Fruit fly (Drosophila melanogaster) whole organism, embryonic: Measurements from ENCODE around the gene CG16710.

ENCODE experiments used
- Atf3 ChIP-seq: fragments of 200-800 bp; sonication (Bioruptor generic); optimal IDR thresholded peaks from 3 replicates; lab custom pipeline; 2016; ENCODE audit warnings: missing biosample characterization, missing genetic modification characterization
- BEAF-32 ChIP-seq: fragments of 200-800 bp; sonication (Bioruptor generic); optimal IDR thresholded peaks from 3 replicates; lab custom pipeline; 2017; ENCODE audit warnings: missing biosample characterization, missing genetic modification characterization, mild to moderate bottlenecking, moderate library complexity, missing genetic modification reagents
- CG10431 ChIP-seq: fragments of 200-800 bp; sonication (Bioruptor generic); optimal IDR thresholded peaks from 3 replicates; lab custom pipeline; 2018; ENCODE audit warnings: missing biosample characterization, mild to moderate bottlenecking, missing genetic modification characterization
- CG11085 ChIP-seq: fragments of 200-800 bp; sonication (Bioruptor generic); IDR thresholded peaks from 2 replicates; pipeline ENCODE4 v1.3.6; 2022; ENCODE audit warnings: missing biosample characterization, missing genetic modification characterization
- CG11093 ChIP-seq: fragments of 200-800 bp; sonication (Bioruptor generic); IDR thresholded peaks from 3 replicates; pipeline ENCODE4 v1.3.6; 2022; ENCODE audit warnings: missing biosample characterization, missing genetic modification characterization
- CG12236 ChIP-seq: fragments of 200-800 bp; sonication (Bioruptor generic); optimal IDR thresholded peaks from 2 replicates; lab custom pipeline; 2016; ENCODE audit warnings: missing biosample characterization, missing genetic modification characterization
- CG12659 ChIP-seq: fragments of 200-800 bp; sonication (Bioruptor generic); optimal IDR thresholded peaks from 3 replicates; lab custom pipeline; 2017; ENCODE audit warnings: mild to moderate bottlenecking, missing biosample characterization, missing genetic modification reagents, missing genetic modification characterization
- CG14965 ChIP-seq: fragments of 200-800 bp; sonication (Bioruptor generic); optimal IDR thresholded peaks from 2 replicates; lab custom pipeline; 2016; ENCODE audit warnings: missing biosample characterization, missing genetic modification characterization, borderline replicate concordance
- CG1602 ChIP-seq: fragments of 200-800 bp; sonication (Bioruptor generic); optimal IDR thresholded peaks from 3 replicates; lab custom pipeline; 2016; ENCODE audit warnings: missing biosample characterization, missing genetic modification characterization
- CG1603 ChIP-seq: fragments of 200-800 bp; sonication (Bioruptor generic); optimal IDR thresholded peaks from 2 replicates; lab custom pipeline; 2019; ENCODE audit warnings: missing biosample characterization, mild to moderate bottlenecking, missing genetic modification characterization, moderate library complexity
- CG17802 ChIP-seq: fragments of 200-800 bp; sonication (Bioruptor generic); optimal IDR thresholded peaks from 2 replicates; lab custom pipeline; 2018; ENCODE audit warnings: missing biosample characterization, mild to moderate bottlenecking, missing genetic modification characterization, moderate library complexity
- CG18262 ChIP-seq: fragments of 200-800 bp; optimal IDR thresholded peaks from 3 replicates; lab custom pipeline; 2019; ENCODE audit warnings: missing biosample characterization, mild to moderate bottlenecking, missing genetic modification characterization, moderate library complexity
- CG2120 ChIP-seq: fragments of 200-800 bp; sonication (Bioruptor generic); optimal IDR thresholded peaks from 3 replicates; lab custom pipeline; 2016; ENCODE audit warnings: missing biosample characterization, missing genetic modification characterization
- CG3065 ChIP-seq: fragments of 200-800 bp; sonication (Bioruptor generic); optimal IDR thresholded peaks from 2 replicates; lab custom pipeline; 2016; ENCODE audit warnings: missing biosample characterization, missing genetic modification characterization
- CG4617 ChIP-seq: fragments of 200-800 bp; sonication (Bioruptor generic); optimal IDR thresholded peaks from 3 replicates; lab custom pipeline; 2016; ENCODE audit warnings: missing biosample characterization, missing genetic modification characterization, borderline replicate concordance
- CG6254 ChIP-seq: fragments of 200-800 bp; sonication (Bioruptor generic); optimal IDR thresholded peaks from 3 replicates; lab custom pipeline; 2017; ENCODE audit warnings: mild to moderate bottlenecking, missing biosample characterization, missing genetic modification reagents, missing genetic modification characterization
- CG6791 ChIP-seq: fragments of 200-800 bp; sonication (Bioruptor generic); IDR thresholded peaks from 3 replicates; pipeline ENCODE4 v1.3.6; 2022; ENCODE audit warnings: missing biosample characterization, missing genetic modification characterization; ENCODE audit not compliant: partially characterized antibody
- CG7786 ChIP-seq: fragments of 200-800 bp; sonication (Bioruptor generic); optimal IDR thresholded peaks from 2 replicates; lab custom pipeline; 2016; ENCODE audit warnings: missing biosample characterization, missing genetic modification characterization
- CG7928 ChIP-seq: fragments of 200-800 bp; sonication (Bioruptor generic); optimal IDR thresholded peaks from 2 replicates; lab custom pipeline; 2017; ENCODE audit warnings: missing biosample characterization, mild to moderate bottlenecking, missing genetic modification characterization
- CG7963 ChIP-seq: fragments of 200-800 bp; sonication (Bioruptor generic); IDR thresholded peaks from 3 replicates; pipeline ENCODE4 v1.3.6; 2022; ENCODE audit warnings: missing biosample characterization, missing genetic modification characterization; ENCODE audit not compliant: partially characterized antibody
- CG8089 ChIP-seq: fragments of 200-800 bp; sonication (Bioruptor generic); optimal IDR thresholded peaks from 3 replicates; lab custom pipeline; 2016; ENCODE audit warnings: missing biosample characterization, missing genetic modification characterization
- CG8388 ChIP-seq: fragments of 200-800 bp; sonication (Bioruptor generic); optimal IDR thresholded peaks from 2 replicates; lab custom pipeline; 2019; ENCODE audit warnings: missing biosample characterization, mild to moderate bottlenecking, missing genetic modification characterization, moderate library complexity
- D19B ChIP-seq: fragments of 200-800 bp; sonication (Bioruptor generic); optimal IDR thresholded peaks from 2 replicates; lab custom pipeline; 2017; ENCODE audit warnings: missing biosample characterization, mild to moderate bottlenecking, missing genetic modification characterization
- Dek ChIP-seq: fragments of 200-800 bp; sonication (Bioruptor generic); optimal IDR thresholded peaks from 3 replicates; lab custom pipeline; 2019; ENCODE audit warnings: missing biosample characterization, mild to moderate bottlenecking, missing genetic modification characterization, moderate library complexity
- Dref ChIP-seq: fragments of 200-800 bp; sonication (Bioruptor generic); IDR thresholded peaks from 2 replicates; pipeline ENCODE4 v1.3.6; 2022; ENCODE audit warnings: missing biosample characterization, missing genetic modification characterization
- Jarid2 ChIP-seq: fragments of 200-800 bp; sonication (Bioruptor generic); optimal IDR thresholded peaks from 3 replicates; lab custom pipeline; 2017; ENCODE audit warnings: mild to moderate bottlenecking, missing biosample characterization, missing genetic modification reagents, missing genetic modification characterization
- MESR4 ChIP-seq: fragments of 200-800 bp; sonication (Bioruptor generic); optimal IDR thresholded peaks from 2 replicates; lab custom pipeline; 2018; ENCODE audit warnings: missing biosample characterization, mild to moderate bottlenecking, missing genetic modification characterization, moderate library complexity
- Max ChIP-seq: fragments of 200-800 bp; sonication (Bioruptor generic); optimal IDR thresholded peaks from 2 replicates; lab custom pipeline; 2016; ENCODE audit warnings: missing biosample characterization, mild to moderate bottlenecking, missing genetic modification characterization
- Mes4 ChIP-seq: fragments of 200-800 bp; sonication (Bioruptor generic); optimal IDR thresholded peaks from 2 replicates; lab custom pipeline; 2016; ENCODE audit warnings: missing biosample characterization, missing genetic modification characterization
- NFAT ChIP-seq: fragments of 200-800 bp; sonication (Bioruptor generic); IDR thresholded peaks from 2 replicates; pipeline ENCODE4 v1.3.6; 2022; ENCODE audit warnings: missing biosample characterization, missing genetic modification characterization
- Nf-YC ChIP-seq: fragments of 200-800 bp; optimal IDR thresholded peaks from 3 replicates; lab custom pipeline; 2019; ENCODE audit warnings: missing biosample characterization, mild to moderate bottlenecking, missing genetic modification characterization, moderate library complexity
- Opbp ChIP-seq: fragments of 200-800 bp; sonication (Bioruptor generic); IDR thresholded peaks from 3 replicates; pipeline ENCODE4 v1.3.6; 2022; ENCODE audit warnings: missing biosample characterization, missing genetic modification characterization; ENCODE audit not compliant: partially characterized antibody
- Ptx1 ChIP-seq: fragments of 200-800 bp; sonication (Bioruptor generic); IDR thresholded peaks from 2 replicates; pipeline ENCODE4 v1.3.6; 2022; ENCODE audit warnings: missing biosample characterization, missing genetic modification characterization
- Sin3A ChIP-seq: fragments of >200 bp; optimal IDR thresholded peaks from 2 replicates; lab custom pipeline; 2018
- Tbp ChIP-seq: fragments of >200 bp; optimal IDR thresholded peaks from 2 replicates; lab custom pipeline; 2018; ENCODE audit warnings: missing biosample characterization, missing genetic modification characterization
- YL-1 ChIP-seq: fragments of 200-800 bp; sonication (Bioruptor generic); optimal IDR thresholded peaks from 3 replicates; lab custom pipeline; 2017; ENCODE audit warnings: missing biosample characterization, mild to moderate bottlenecking, missing genetic modification characterization
- ab ChIP-seq: fragments of 200-800 bp; sonication (Bioruptor generic); optimal IDR thresholded peaks from 2 replicates; lab custom pipeline; 2016; ENCODE audit warnings: missing biosample characterization, missing genetic modification characterization
- al ChIP-seq: fragments of 200-800 bp; sonication (Bioruptor generic); IDR thresholded peaks from 2 replicates; pipeline ENCODE4 v1.3.6; 2022; ENCODE audit warnings: missing biosample characterization, missing genetic modification characterization
- az2 ChIP-seq: fragments of 200-800 bp; sonication (Bioruptor generic); optimal IDR thresholded peaks from 3 replicates; lab custom pipeline; 2016; ENCODE audit warnings: missing biosample characterization, missing genetic modification characterization
- bowl ChIP-seq: fragments of 200-800 bp; sonication (Bioruptor generic); IDR thresholded peaks from 2 replicates; pipeline ENCODE4 v1.3.6; 2022; ENCODE audit warnings: missing biosample characterization, missing genetic modification characterization
- dati ChIP-seq: fragments of 200-800 bp; sonication (Bioruptor generic); IDR thresholded peaks from 2 replicates; pipeline ENCODE4 v1.3.6; 2022; ENCODE audit warnings: missing biosample characterization, missing genetic modification characterization
- ems ChIP-seq: fragments of 200-800 bp; sonication (Bioruptor generic); optimal IDR thresholded peaks from 3 replicates; lab custom pipeline; 2016; ENCODE audit warnings: missing biosample characterization, missing genetic modification characterization
- fd96Cb ChIP-seq: fragments of 200-800 bp; sonication (Bioruptor generic); optimal IDR thresholded peaks from 2 replicates; lab custom pipeline; 2018; ENCODE audit warnings: missing biosample characterization, mild to moderate bottlenecking, missing genetic modification characterization, moderate library complexity
- gce ChIP-seq: fragments of 200-800 bp; sonication (Bioruptor generic); IDR thresholded peaks from 3 replicates; pipeline ENCODE4 v1.3.6; 2022; ENCODE audit warnings: missing biosample characterization, missing genetic modification characterization
- kay ChIP-seq: fragments of 200-800 bp; sonication (Bioruptor generic); optimal IDR thresholded peaks from 2 replicates; lab custom pipeline; 2016; ENCODE audit warnings: missing biosample characterization, missing genetic modification characterization
- nerfin-1 ChIP-seq: fragments of 200-800 bp; sonication (Bioruptor generic); optimal IDR thresholded peaks from 3 replicates; lab custom pipeline; 2019; ENCODE audit warnings: missing biosample characterization, mild to moderate bottlenecking, missing genetic modification characterization, moderate library complexity
- sd ChIP-seq: fragments of 200-800 bp; sonication (Bioruptor generic); optimal IDR thresholded peaks from 3 replicates; lab custom pipeline; 2018; ENCODE audit warnings: missing biosample characterization, mild to moderate bottlenecking, missing genetic modification characterization, moderate library complexity
- tio ChIP-seq: fragments of 200-800 bp; sonication (Bioruptor generic); optimal IDR thresholded peaks from 2 replicates; lab custom pipeline; 2017; ENCODE audit warnings: missing biosample characterization, missing genetic modification characterization, inconsistent platforms
- toy ChIP-seq: fragments of 200-800 bp; sonication (Bioruptor generic); IDR thresholded peaks from 2 replicates; pipeline ENCODE4 v1.3.6; 2022; ENCODE audit warnings: missing biosample characterization, missing genetic modification characterization
- trh ChIP-seq: fragments of 200-800 bp; sonication (Bioruptor generic); optimal IDR thresholded peaks from 2 replicates; lab custom pipeline; 2016; ENCODE audit warnings: missing biosample characterization, missing genetic modification characterization
- wek ChIP-seq: fragments of 200-800 bp; sonication (Bioruptor generic); optimal IDR thresholded peaks from 3 replicates; lab custom pipeline; 2018; ENCODE audit warnings: missing biosample characterization, mild to moderate bottlenecking, missing genetic modification characterization, moderate library complexity

Gene CG16710

DNA sequence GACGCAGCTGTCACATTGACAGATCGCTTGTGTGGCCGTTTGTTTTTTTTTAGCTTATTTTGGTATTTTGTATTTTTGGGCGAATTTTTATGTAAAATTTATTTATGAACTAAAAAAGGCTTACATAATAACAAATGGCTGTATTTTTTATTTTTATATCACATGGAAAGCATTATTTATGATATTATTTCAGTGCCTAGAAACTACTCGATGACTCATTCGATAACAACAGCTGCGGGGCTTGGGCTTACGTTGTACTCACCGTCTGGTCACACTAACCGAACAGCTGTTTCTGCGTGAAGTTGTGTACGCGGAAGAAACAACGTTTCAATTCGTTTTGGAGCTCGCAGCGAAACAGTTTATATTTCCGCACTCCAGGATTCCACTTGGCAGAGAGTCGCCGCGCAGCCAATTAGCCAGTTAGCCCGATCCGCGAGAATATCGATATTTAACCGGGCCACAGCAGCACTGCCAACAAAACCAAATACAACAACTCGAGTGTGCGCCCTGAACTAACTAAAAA lies 50.7 kb downstream of the CG16710 start, which contains the start of the genes Hmgcr and Rpn9 (continued):
- no peak for TF ChIP-seq az2 (GFP tag; lab: Kevin White, UChicago)
- no peak; the same call in 1 of the 2 replicates for TF ChIP-seq Dref (GFP tag; lab: Robert Waterston, UW)
- peak; percentile 35 for TF ChIP-seq nerfin-1 (tag; lab: Kevin White, UChicago)
- TF ChIP-seq YL-1: peak; percentile 87
- peak; percentile 38 for TF ChIP-seq Nf-YC (tag; lab: Kevin White, UChicago)
- TF ChIP-seq ems: no peak
- TF ChIP-seq CG8089 (GFP tag; lab: Kevin White, UChicago): peak; percentile 0
- no peak for TF ChIP-seq tio
- no peak for TF ChIP-seq al (GFP tag; lab: Robert Waterston, UW)
- TF ChIP-seq Mes4 (GFP tag; lab: Kevin White, UChicago): peak; percentile 50
- no peak for TF ChIP-seq CG14965
- no peak for TF ChIP-seq Atf3 (GFP tag; lab: Kevin White, UChicago)
- peak; percentile 86 for TF ChIP-seq Jarid2
- peak; percentile 54 for TF ChIP-seq CG10431 (GFP tag; lab: Kevin White, UChicago)
- TF ChIP-seq MESR4 (GFP tag; lab: Kevin White, UChicago): peak; percentile 66
- peak; percentile 83 for TF ChIP-seq CG12659 (GFP tag; lab: Kevin White, UChicago)
- no peak for TF ChIP-seq CG11093 (GFP tag; lab: Robert Waterston, UW)
- no peak for TF ChIP-seq CG1602 (GFP tag; lab: Kevin White, UChicago)
- TF ChIP-seq CG1603 (tag; lab: Kevin White, UChicago): peak; percentile 58
- TF ChIP-seq toy: no peak
- TF ChIP-seq CG7786: no peak
- no peak for TF ChIP-seq ab (GFP tag; lab: Kevin White, UChicago)
- no peak for TF ChIP-seq CG6791 (GFP tag; lab: Robert Waterston, UW)
- TF ChIP-seq CG8388 (GFP tag; lab: Kevin White, UChicago): no peak
- TF ChIP-seq CG7928: no peak
- no peak for TF ChIP-seq CG17802 (tag; lab: Kevin White, UChicago)
- peak; percentile 95 for TF ChIP-seq Sin3A (lab: Kevin White, UChicago)
- no peak for TF ChIP-seq bowl (GFP tag; lab: Robert Waterston, UW)
- TF ChIP-seq CG4617 (GFP tag; lab: Kevin White, UChicago): peak; percentile 41
- 0 out of 3 replicates have a peak, but pooled peaks have one; percentile 22 for TF ChIP-seq CG7963 (GFP tag; lab: Robert Waterston, UW)
- TF ChIP-seq CG3065 (GFP tag; lab: Kevin White, UChicago): no peak
- TF ChIP-seq gce (GFP tag; lab: Robert Waterston, UW): no peak
- TF ChIP-seq Dek (tag; lab: Kevin White, UChicago): no peak
- peak; percentile 35 for TF ChIP-seq kay (GFP tag; lab: Kevin White, UChicago)
- TF ChIP-seq Max (GFP tag; lab: Kevin White, UChicago): peak; percentile 6
- no peak for TF ChIP-seq sd (tag; lab: Kevin White, UChicago)
- TF ChIP-seq dati (GFP tag; lab: Robert Waterston, UW): no peak
- TF ChIP-seq CG12236 (GFP tag; lab: Kevin White, UChicago): no peak
- no peak for TF ChIP-seq Tbp (GFP tag; lab: Kevin White, UChicago)
- no peak for TF ChIP-seq D19B (GFP tag; lab: Kevin White, UChicago)
- TF ChIP-seq CG11085: no peak
- no peak for TF ChIP-seq trh (GFP tag; lab: Kevin White, UChicago)
- TF ChIP-seq Opbp (GFP tag; lab: Robert Waterston, UW): 0 out of 3 replicates have a peak, but pooled peaks have one; percentile 48
- peak; percentile 55 for TF ChIP-seq BEAF-32
- no peak for TF ChIP-seq CG6254 (GFP tag; lab: Kevin White, UChicago)
- peak; percentile 27 for TF ChIP-seq CG2120 (GFP tag; lab: Kevin White, UChicago)
- peak; percentile 30 for TF ChIP-seq wek
- TF ChIP-seq Ptx1 (GFP tag; lab: Robert Waterston, UW): no peak
- peak; percentile 24 for TF ChIP-seq CG18262 (tag; lab: Kevin White, UChicago)
- TF ChIP-seq fd96Cb: no peak
- no peak for TF ChIP-seq NFAT (GFP tag; lab: Robert Waterston, UW)
